Fruit fly (Drosophila melanogaster) whole organism, prepupa: ENCODE results near the gene Alp11.

ENCODE experiments used
- CG10631 ChIP-seq: fragments of 200-800 bp; sonication (Bioruptor generic); optimal IDR thresholded peaks from 2 replicates; lab custom pipeline; 2016; ENCODE audit warnings: missing biosample characterization, missing genetic modification characterization
- CG15336 ChIP-seq: fragments of 200-800 bp; sonication (Bioruptor generic); IDR thresholded peaks from 2 replicates; pipeline ENCODE4 v1.3.6; 2022; ENCODE audit warnings: missing biosample characterization, missing genetic modification characterization
- CG8119 ChIP-seq: fragments of 200-800 bp; sonication (Bioruptor generic); IDR thresholded peaks from 3 replicates; pipeline ENCODE4 v1.3.6; 2022; ENCODE audit warnings: missing biosample characterization, missing genetic modification characterization
- Eip78C ChIP-seq: fragments of 200-800 bp; sonication (Bioruptor generic); peaks from one replicate; lab custom pipeline; 2016; ENCODE audit warnings: missing biosample characterization, missing genetic modification characterization
- Hr39 ChIP-seq: fragments of 200-800 bp; sonication (Bioruptor generic); optimal IDR thresholded peaks from 2 replicates; lab custom pipeline; 2016; ENCODE audit warnings: missing biosample characterization, missing genetic modification characterization
- Lpt ChIP-seq: fragments of 200-800 bp; sonication (Bioruptor generic); optimal IDR thresholded peaks from 3 replicates; lab custom pipeline; 2016; ENCODE audit warnings: missing biosample characterization, missing genetic modification characterization
- OdsH ChIP-seq: fragments of 200-800 bp; sonication (Bioruptor generic); optimal IDR thresholded peaks from 3 replicates; lab custom pipeline; 2016; ENCODE audit warnings: missing biosample characterization, missing genetic modification characterization
- Smox ChIP-seq: fragments of 200-800 bp; sonication (Bioruptor generic); optimal IDR thresholded peaks from 3 replicates; lab custom pipeline; 2016; ENCODE audit warnings: missing biosample characterization, missing genetic modification characterization
- eg ChIP-seq: fragments of 200-800 bp; sonication (Bioruptor generic); IDR thresholded peaks from 3 replicates; pipeline ENCODE4 v1.3.6; 2022; ENCODE audit warnings: missing biosample characterization, missing genetic modification characterization
- fkh ChIP-seq: fragments of 200-800 bp; sonication (Bioruptor generic); optimal IDR thresholded peaks from 3 replicates; lab custom pipeline; 2017; ENCODE audit warnings: missing biosample characterization, mild to moderate bottlenecking, missing genetic modification characterization, moderate library complexity

Gene Alp11

DNA sequence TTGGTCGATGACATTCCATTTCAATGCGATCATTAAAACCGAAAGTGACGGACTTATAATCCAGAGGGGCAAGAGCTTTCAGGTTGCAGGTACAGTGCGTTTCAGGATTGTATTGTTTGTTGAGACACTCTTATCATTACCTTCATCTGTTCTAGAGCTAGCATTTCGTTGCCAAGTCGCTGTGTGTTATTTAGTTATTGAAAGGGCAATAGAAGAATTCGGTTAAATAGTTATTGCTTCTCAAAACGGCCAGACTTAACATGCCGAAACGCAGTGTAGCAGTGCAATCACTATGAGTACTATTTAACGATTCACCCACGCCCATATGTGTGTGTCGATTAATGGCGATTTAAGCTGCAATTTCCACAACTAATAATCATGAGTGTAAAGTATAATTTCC lies 45.1 kb downstream of the Alp11 start (continued):
- peak; percentile 1 for TF ChIP-seq OdsH (GFP tag; lab: Kevin White, UChicago)
- no peak for TF ChIP-seq Lpt (GFP tag; lab: Kevin White, UChicago)
- TF ChIP-seq Eip78C (GFP tag; lab: Kevin White, UChicago), result peak; percentile 50
- TF ChIP-seq CG10631 (GFP tag; lab: Kevin White, UChicago), result no peak
- peak; percentile 20; the same call in 1 of the 3 replicates for TF ChIP-seq eg (GFP tag; lab: Robert Waterston, UW)
- TF ChIP-seq fkh (GFP tag; lab: Kevin White, UChicago), result no peak

- peak; percentile 19 for TF ChIP-seq Lpt (GFP tag; lab: Kevin White, UChicago)
- peak; percentile 17; the same call in 1 of the 2 replicates for TF ChIP-seq CG15336
- peak; percentile 60; the same call in 2 of the 3 replicates for TF ChIP-seq eg (GFP tag; lab: Robert Waterston, UW)
- TF ChIP-seq CG8119 (GFP tag; lab: Robert Waterston, UW), result 0 out of 3 replicates have a peak, but pooled peaks have one; percentile 25
- TF ChIP-seq Hr39 (GFP tag; lab: Kevin White, UChicago), result no peak
- no peak for TF ChIP-seq Smox
Observed at dm6 chrX:15633313-15633727, 45.8 kb downstream of the Alp11 start, which contains the start of gene sog. Gene sog (minus strand): TSS chrX:15633434.
